Worm (Caenorhabditis elegans) whole organism, dauer: ENCODE results near the gene lys-3.

Source experiments
- unc-62 ChIP-seq: sonication (generic microtip); optimal IDR thresholded peaks from 2 replicates; lab custom pipeline; 2017; ENCODE audit warnings: missing biosample characterization, missing genetic modification reagents, missing genetic modification characterization

lys-3 gene

DNA sequence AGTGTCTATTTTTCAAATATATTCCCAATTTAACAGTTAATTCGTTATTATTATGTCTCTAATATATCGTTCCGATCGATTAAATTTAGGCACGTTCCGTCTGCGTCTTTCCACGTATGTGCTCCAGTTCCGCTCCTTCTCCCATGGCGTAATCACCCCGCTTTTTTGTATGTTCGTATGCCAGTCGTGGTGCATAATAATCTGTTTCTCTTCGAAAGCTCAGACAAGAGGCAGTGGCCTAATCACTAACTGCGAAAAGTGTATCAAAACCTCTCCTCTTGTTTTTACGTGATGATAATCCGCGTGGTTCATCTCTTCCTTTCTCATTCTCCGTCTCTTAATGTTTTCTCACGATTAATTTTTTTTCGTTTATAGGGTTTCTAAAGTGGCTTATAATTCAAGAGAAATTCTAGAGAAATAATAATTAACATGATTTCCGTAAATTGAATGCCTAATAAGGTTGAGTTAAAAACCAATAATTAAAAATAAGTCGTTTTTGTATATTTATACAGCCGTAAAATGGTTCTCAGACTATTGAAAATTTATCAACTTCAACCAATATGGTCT lies 35.6 kb downstream of the lys-3 start:
- no peak for TF ChIP-seq unc-62 (GFP tag; lab: Kevin White, UChicago)

DNA sequence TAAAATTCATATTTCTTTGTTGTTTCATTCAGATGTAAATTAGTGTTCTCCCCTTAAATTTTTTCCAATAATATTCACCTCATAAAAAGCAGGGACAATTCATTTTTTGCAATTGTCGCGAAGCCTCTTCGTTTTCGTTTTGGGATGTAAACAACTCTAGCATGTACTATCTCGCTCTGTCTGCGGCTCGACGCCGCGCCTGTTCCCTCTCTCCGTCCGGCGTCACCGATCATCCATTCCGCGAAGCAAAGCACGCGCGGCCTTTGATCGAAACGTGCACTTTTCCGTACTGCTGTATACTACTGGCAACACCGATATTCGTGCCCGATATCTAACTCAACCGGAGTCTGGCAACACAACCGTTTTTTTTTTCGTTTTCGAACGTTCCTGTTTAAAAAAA lies 36.4 kb downstream of the lys-3 start:
- no peak for TF ChIP-seq unc-62 (GFP tag; lab: Kevin White, UChicago)

DNA sequence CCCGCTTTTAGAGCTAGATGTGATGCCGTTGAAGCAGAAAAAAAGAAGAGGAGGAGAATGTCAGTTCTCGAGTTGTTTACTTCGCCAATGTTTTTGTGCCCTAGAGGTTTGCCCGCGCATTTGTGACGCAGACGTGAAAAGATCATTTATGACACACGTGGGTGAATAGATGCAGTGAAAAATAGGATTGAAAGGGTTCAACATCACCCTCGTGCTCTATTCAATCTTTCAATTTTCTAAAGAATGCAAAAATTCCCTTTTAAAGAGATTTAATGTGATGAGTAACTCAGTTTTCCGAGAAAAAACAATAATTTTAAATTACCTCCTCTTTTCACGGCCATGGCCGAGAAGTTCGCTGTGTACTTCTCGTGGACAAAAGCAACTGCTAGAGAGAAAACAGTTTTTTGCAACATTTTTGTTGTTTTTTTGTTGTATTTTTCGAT lies 36.9 kb downstream of the lys-3 start:
- no peak for TF ChIP-seq unc-62 (GFP tag; lab: Kevin White, UChicago)

DNA sequence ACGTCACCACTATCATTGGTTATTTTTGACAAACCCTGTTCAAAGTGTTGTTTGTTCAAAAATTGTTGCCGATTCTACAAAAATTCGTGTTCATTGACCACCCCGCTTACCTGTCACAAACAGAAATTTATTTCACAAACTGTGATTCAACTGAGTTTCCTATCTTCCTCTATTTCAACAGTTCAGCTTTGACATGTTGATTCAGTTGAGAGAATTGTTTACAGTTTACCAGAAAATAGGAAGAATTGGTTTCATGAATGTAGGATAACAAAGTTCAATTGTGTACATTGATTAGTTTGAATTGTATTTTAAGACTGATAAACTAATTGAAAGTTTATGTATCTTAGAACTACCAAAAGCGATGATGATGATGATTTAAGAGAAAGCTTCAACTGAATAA lies 37.7 kb downstream of the lys-3 start:
- no peak for TF ChIP-seq unc-62 (GFP tag; lab: Kevin White, UChicago)

- no peak for TF ChIP-seq unc-62 (GFP tag; lab: Kevin White, UChicago)
Observed at ce11 chrV:10244018-10244720, 39.2 kb downstream of the lys-3 start.

DNA sequence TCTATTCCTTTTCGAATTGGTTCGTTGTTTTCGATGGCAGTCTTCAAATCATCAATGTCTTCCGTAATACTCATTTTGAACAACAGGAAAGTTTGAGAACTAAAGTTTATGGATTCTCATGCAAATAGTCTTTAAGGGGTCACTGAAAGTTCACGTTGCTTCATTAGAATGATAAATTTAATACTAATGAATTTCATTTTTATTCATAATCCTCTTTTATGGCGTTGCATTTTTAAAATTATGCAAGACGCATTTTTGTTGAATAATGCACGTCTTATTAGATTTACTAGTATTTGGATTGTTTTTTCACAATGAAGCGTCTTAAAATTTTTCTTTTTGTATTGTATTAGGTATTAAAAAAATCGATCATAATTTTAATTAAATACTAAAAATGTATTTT lies 40.2 kb downstream of the lys-3 start, which contains the start of gene C12D8.9:
C12D8.9 (minus strand) TSS at position 101 of the 400 bp plus-strand sequence.
- no peak for TF ChIP-seq unc-62 (GFP tag; lab: Kevin White, UChicago)

ce11 chrV:10241121-10241803 lies 42.1 kb downstream of the lys-3 start, which contains the start of the genes C12D8.21 and col-148:
TSS of gene C12D8.21 (minus strand) at chrV:10241188.
TSS of gene col-148 (plus strand) at chrV:10241753.
- no peak for TF ChIP-seq unc-62 (GFP tag; lab: Kevin White, UChicago)

ce11 chrV:10239861-10240260 lies 43.5 kb downstream of the lys-3 start, which contains the start of gene fipr-8:
TSS of gene fipr-8 (minus strand) at chrV:10239961.
- no peak for TF ChIP-seq unc-62 (GFP tag; lab: Kevin White, UChicago)

ce11 chrV:10238665-10239064 lies 44.7 kb downstream of the lys-3 start, which contains the start of gene fubl-1:
TSS of gene fubl-1 (minus strand) at chrV:10238866.
- no peak for TF ChIP-seq unc-62 (GFP tag; lab: Kevin White, UChicago)

ce11 chrV:10237959-10238444 lies 45.3 kb downstream of the lys-3 start:
- no peak for TF ChIP-seq unc-62 (GFP tag; lab: Kevin White, UChicago)

ce11 chrV:10237171-10237570 lies 46.2 kb downstream of the lys-3 start:
- TF ChIP-seq unc-62 (GFP tag; lab: Kevin White, UChicago) = no peak

DNA sequence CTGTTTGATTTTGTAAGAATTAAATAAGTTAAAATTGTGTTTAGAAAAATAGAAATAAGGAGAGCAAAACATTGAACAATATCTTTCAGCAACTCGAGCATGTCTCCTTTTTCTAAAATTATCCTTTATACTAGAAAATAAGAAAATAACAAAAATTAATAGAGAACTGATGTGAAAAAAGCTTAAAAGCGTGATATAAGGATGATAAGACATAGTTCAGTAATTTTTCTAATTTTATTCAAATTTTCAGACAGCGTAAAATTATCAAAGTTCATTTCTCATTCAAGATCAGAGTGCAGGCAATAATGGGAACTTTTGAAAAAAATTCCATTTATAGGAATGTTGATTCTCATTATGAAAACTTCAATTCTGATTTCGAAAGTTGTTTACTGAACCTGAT lies 50.0 kb downstream of the lys-3 start, which contains the start of gene str-182:
str-182 (minus strand) TSS at position 101 of the 400 bp plus-strand sequence.
- no peak for TF ChIP-seq unc-62 (GFP tag; lab: Kevin White, UChicago)
